Worm (Caenorhabditis elegans) whole organism, late embryonic: Measurements from ENCODE around the gene csp-1.

Experiments used
- K02D7.2 ChIP-seq: sonication (generic microtip); optimal IDR thresholded peaks from 2 replicates; lab custom pipeline; 2017; ENCODE audit warnings: mild to moderate bottlenecking, missing genetic modification characterization, missing compliant biosample characterization
- ceh-22 ChIP-seq: sonication (generic microtip); optimal IDR thresholded peaks from 2 replicates; lab custom pipeline; 2017; ENCODE audit warnings: missing biosample characterization, missing genetic modification characterization
- elt-2 ChIP-seq: sonication (generic microtip); optimal IDR thresholded peaks from 2 replicates; lab custom pipeline; 2016; ENCODE audit warnings: missing genetic modification reagents, missing genetic modification characterization, missing compliant biosample characterization
- hlh-30 ChIP-seq: sonication (generic microtip); optimal IDR thresholded peaks from 2 replicates; lab custom pipeline; 2017; ENCODE audit warnings: antibody characterized with exemption, missing genetic modification characterization, missing compliant biosample characterization; ENCODE audit not compliant: insufficient read depth
- sox-4 ChIP-seq: sonication (generic microtip); optimal IDR thresholded peaks from 2 replicates; lab custom pipeline; 2017; ENCODE audit warnings: mild to moderate bottlenecking, missing genetic modification characterization, inconsistent platforms, missing compliant biosample characterization
- unc-3 ChIP-seq, 2 experiments: fragments of 200-800 bp in 1 of 2; sonication (Bioruptor generic) in 1 of 2; sonication (generic microtip) in 1 of 2; conservative IDR thresholded peaks in 1 of 2; optimal IDR thresholded peaks in 1 of 2; 2 replicates each; pipeline versions ENCODE4 v1.3.6 to Lab custom; 2016 to 2022; ENCODE audit warnings: missing compliant biosample characterization in 2 of 2, missing genetic modification characterization in 2 of 2, missing genetic modification reagents in 1 of 2

DNA sequence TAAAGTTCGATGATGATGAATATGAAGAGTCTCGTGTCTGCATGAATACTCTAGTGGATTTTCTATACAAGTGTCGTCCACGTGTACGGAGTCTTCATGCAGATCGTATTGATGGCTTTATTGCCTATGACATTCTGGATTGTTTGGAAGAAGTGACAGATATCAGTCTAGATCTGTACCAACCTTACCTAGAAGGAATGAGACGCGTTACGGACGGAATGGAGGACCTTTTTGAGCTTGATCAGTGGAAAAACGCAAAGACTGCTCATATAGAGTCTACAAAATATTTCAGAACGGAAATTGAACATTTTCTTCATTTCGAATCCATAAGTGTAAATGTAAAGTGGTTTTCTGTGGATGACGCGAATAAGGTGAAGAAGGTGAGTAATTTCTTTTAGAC is 47.2 kb downstream of the csp-1 start, which contains the start of gene fbxa-169:
- TF ChIP-seq sox-4 (tag; lab: Kevin White, UChicago) (no peak), hlh-30 (tag; lab: Kevin White, UChicago) (no peak), ceh-22 (no peak), K02D7.2 (tag; lab: Kevin White, UChicago) (no peak), unc-3 (GFP tag; conservative IDR thresholded peaks at IDR 0.05; lab: Robert Waterston, UW) (no peak), unc-3 (tag; optimal IDR thresholded peaks at IDR 0.05; lab: Kevin White, UChicago) (no peak), elt-2 (tag; lab: Kevin White, UChicago) (no peak)
